Worm (Caenorhabditis elegans) whole organism, young adult: ENCODE measurements around the gene F26A1.3.

Source experiments
- C06A6.2 ChIP-seq: fragments of 200-800 bp; sonication (Bioruptor generic); conservative IDR thresholded peaks from 2 replicates; pipeline ENCODE4 v1.3.6; 2022; ENCODE audit warnings: missing genetic modification characterization, missing compliant biosample characterization
- F22D6.2 ChIP-seq: sonication (generic microtip); optimal IDR thresholded peaks from 2 replicates; lab custom pipeline; 2016; ENCODE audit warnings: mild to moderate bottlenecking, missing genetic modification characterization, missing compliant biosample characterization
- F37B4.10 ChIP-seq: fragments of 200-800 bp; sonication (Bioruptor generic); IDR thresholded peaks from 2 replicates; pipeline ENCODE4 v1.3.6; 2022; ENCODE audit warnings: missing genetic modification characterization, missing compliant biosample characterization
- F57A8.1 ChIP-seq: fragments of 200-800 bp; sonication (Bioruptor generic); optimal IDR thresholded peaks from 2 replicates; lab custom pipeline; 2018; ENCODE audit warnings: mild to moderate bottlenecking, missing genetic modification characterization, moderate library complexity, missing compliant biosample characterization
- akir-1 ChIP-seq: fragments of 200-800 bp; sonication (Bioruptor generic); optimal IDR thresholded peaks from 2 replicates; lab custom pipeline; 2018; ENCODE audit warnings: mild to moderate bottlenecking, missing genetic modification characterization, moderate library complexity, missing compliant biosample characterization
- athp-1 ChIP-seq: sonication (generic microtip); optimal IDR thresholded peaks from 2 replicates; lab custom pipeline; 2017; ENCODE audit warnings: mild to moderate bottlenecking, missing genetic modification characterization, missing compliant biosample characterization
- attf-3 ChIP-seq: fragments of 200-800 bp; sonication (Bioruptor generic); conservative IDR thresholded peaks from 2 replicates; pipeline ENCODE4 v1.3.6; 2022; ENCODE audit warnings: missing genetic modification reagents, missing genetic modification characterization, missing compliant biosample characterization
- attf-6 ChIP-seq: fragments of 200-800 bp; sonication (Bioruptor generic); IDR thresholded peaks from 2 replicates; pipeline ENCODE4 v1.3.6; 2022; ENCODE audit warnings: missing genetic modification reagents, missing genetic modification characterization, missing compliant biosample characterization
- cebp-1 ChIP-seq, 2 experiments: fragments of 200-800 bp in 1 of 2; sonication (Bioruptor generic) in 1 of 2; sonication (generic microtip) in 1 of 2; IDR thresholded peaks in 1 of 2; optimal IDR thresholded peaks in 1 of 2; 2 replicates each; pipeline versions ENCODE4 v1.3.6 to Lab custom; 2017 to 2022; ENCODE audit warnings: missing compliant biosample characterization in 2 of 2, missing genetic modification characterization in 2 of 2, mild to moderate bottlenecking in 1 of 2, missing genetic modification reagents in 1 of 2, moderate library complexity in 1 of 2
- ceh-27 ChIP-seq: fragments of 200-800 bp; sonication (Bioruptor generic); optimal IDR thresholded peaks from 2 replicates; lab custom pipeline; 2018; ENCODE audit warnings: mild to moderate bottlenecking, missing genetic modification characterization, moderate library complexity, missing compliant biosample characterization
- ceh-40 ChIP-seq: fragments of 200-800 bp; sonication (Bioruptor generic); IDR thresholded peaks from 2 replicates; pipeline ENCODE4 v1.3.6; 2022; ENCODE audit warnings: missing genetic modification characterization, missing compliant biosample characterization
- chd-7 ChIP-seq: sonication (generic microtip); optimal IDR thresholded peaks from 2 replicates; lab custom pipeline; 2016; ENCODE audit warnings: mild to moderate bottlenecking, missing genetic modification characterization, moderate library complexity, missing compliant biosample characterization
- dpff-1 ChIP-seq: sonication (generic microtip); optimal IDR thresholded peaks from 2 replicates; lab custom pipeline; 2017; ENCODE audit warnings: mild to moderate bottlenecking, missing genetic modification characterization, missing compliant biosample characterization
- egl-18 ChIP-seq: fragments of 200-800 bp; sonication (Bioruptor generic); IDR thresholded peaks from 2 replicates; pipeline ENCODE4 v1.3.6; 2022; ENCODE audit warnings: missing genetic modification reagents, missing genetic modification characterization, missing compliant biosample characterization
- egl-44 ChIP-seq: fragments of 200-800 bp; sonication (Bioruptor generic); IDR thresholded peaks from 2 replicates; pipeline ENCODE4 v1.3.6; 2022; ENCODE audit warnings: missing genetic modification reagents, missing genetic modification characterization, missing compliant biosample characterization
- hmg-20 ChIP-seq: fragments of 200-800 bp; sonication (Bioruptor generic); IDR thresholded peaks from 2 replicates; pipeline ENCODE4 v1.3.6; 2022; ENCODE audit warnings: missing genetic modification reagents, missing genetic modification characterization, missing compliant biosample characterization
- let-607 ChIP-seq, 2 experiments: fragments of 200-800 bp in 1 of 2; sonication (Bioruptor generic) in 1 of 2; sonication (generic microtip) in 1 of 2; optimal IDR thresholded peaks; 2 replicates each; lab custom pipeline; 2016 to 2018; ENCODE audit warnings: mild to moderate bottlenecking in 2 of 2, missing compliant biosample characterization in 2 of 2, missing genetic modification characterization in 2 of 2, moderate library complexity in 2 of 2, missing genotype in 1 of 2
- lin-26 ChIP-seq: fragments of 200-800 bp; sonication (Bioruptor generic); IDR thresholded peaks from 2 replicates; pipeline ENCODE4 v1.3.6; 2022; ENCODE audit warnings: missing genetic modification reagents, missing genetic modification characterization, missing compliant biosample characterization
- lin-54 ChIP-seq: fragments of 200-800 bp; sonication (Bioruptor generic); optimal IDR thresholded peaks from 2 replicates; lab custom pipeline; 2018; ENCODE audit warnings: mild to moderate bottlenecking, missing genetic modification characterization, missing compliant biosample characterization
- lir-1 ChIP-seq: fragments of 200-800 bp; sonication (Bioruptor generic); conservative IDR thresholded peaks from 2 replicates; pipeline ENCODE4 v1.3.6; 2022; ENCODE audit warnings: missing genetic modification reagents, missing genetic modification characterization, missing compliant biosample characterization
- madf-6 ChIP-seq: fragments of 200-800 bp; sonication (Bioruptor generic); IDR thresholded peaks from 2 replicates; pipeline ENCODE4 v1.3.6; 2022; ENCODE audit warnings: missing genetic modification reagents, missing genetic modification characterization, missing compliant biosample characterization
- mxl-1 ChIP-seq: sonication (generic microtip); optimal IDR thresholded peaks from 2 replicates; lab custom pipeline; 2016; ENCODE audit warnings: missing genetic modification characterization, missing compliant biosample characterization
- nfya-2 ChIP-seq: fragments of 200-800 bp; sonication (Bioruptor generic); IDR thresholded peaks from 2 replicates; pipeline ENCODE4 v1.3.6; 2022; ENCODE audit warnings: missing genetic modification reagents, missing genetic modification characterization, missing compliant biosample characterization
- nfyb-1 ChIP-seq: fragments of 200-800 bp; sonication (Bioruptor generic); IDR thresholded peaks from 2 replicates; pipeline ENCODE4 v1.3.6; 2022; ENCODE audit warnings: missing genetic modification reagents, missing genetic modification characterization, missing compliant biosample characterization
- nhr-80 ChIP-seq: sonication (generic microtip); optimal IDR thresholded peaks from 2 replicates; lab custom pipeline; 2016; ENCODE audit warnings: missing genetic modification characterization, missing compliant biosample characterization
- nhr-90 ChIP-seq: sonication (generic microtip); optimal IDR thresholded peaks from 2 replicates; lab custom pipeline; 2016; ENCODE audit warnings: missing genotype, mild to moderate bottlenecking, missing genetic modification characterization, missing compliant biosample characterization
- rec-8 ChIP-seq, 2 experiments: sonication (generic microtip); optimal IDR thresholded peaks; 2 replicates each; lab custom pipeline; 2016; ENCODE audit warnings: mild to moderate bottlenecking in 2 of 2, missing genetic modification characterization in 2 of 2, missing genetic modification reagents in 2 of 2, missing genotype in 2 of 2, missing biosample characterization in 1 of 2, missing compliant biosample characterization in 1 of 2, moderate library complexity in 1 of 2
- snpc-1.1 ChIP-seq: sonication (generic microtip); optimal IDR thresholded peaks from 2 replicates; lab custom pipeline; 2017; ENCODE audit warnings: missing genetic modification characterization, mild to moderate bottlenecking, missing compliant biosample characterization, antibody characterized with exemption, moderate library complexity, missing genotype, missing genetic modification reagents; ENCODE audit not compliant: insufficient read depth
- snpc-3.4 ChIP-seq: sonication (generic microtip); optimal IDR thresholded peaks from 2 replicates; lab custom pipeline; 2017; ENCODE audit warnings: missing genetic modification characterization, mild to moderate bottlenecking, missing compliant biosample characterization, antibody characterized with exemption, moderate library complexity, missing genotype, missing genetic modification reagents
- snpc-4 ChIP-seq, 5 experiments: fragments of 150-350 bp in 1 of 5; sonication (generic microtip) in 4 of 5; optimal IDR thresholded peaks; 2 replicates each; lab custom pipeline; 2014 to 2018; ENCODE audit warnings: missing genetic modification characterization in 5 of 5, missing biosample characterization in 3 of 5, antibody characterized with exemption in 2 of 5, mild to moderate bottlenecking in 2 of 5, missing compliant biosample characterization in 2 of 5, missing genotype in 2 of 5, moderate library complexity in 2 of 5, missing genetic modification reagents in 1 of 5
- tbp1 ChIP-seq: fragments of 200-800 bp; sonication (Bioruptor generic); optimal IDR thresholded peaks from 2 replicates; lab custom pipeline; 2018; ENCODE audit warnings: mild to moderate bottlenecking, missing genetic modification characterization, missing compliant biosample characterization
- unc-130 ChIP-seq: sonication (generic microtip); optimal IDR thresholded peaks from 2 replicates; lab custom pipeline; 2016; ENCODE audit warnings: missing genetic modification reagents, missing genetic modification characterization, missing compliant biosample characterization
- xnd-1 ChIP-seq: sonication (generic microtip); optimal IDR thresholded peaks from 2 replicates; lab custom pipeline; 2016; ENCODE audit warnings: missing genotype, missing genetic modification reagents, missing genetic modification characterization, missing compliant biosample characterization
- zfh-2 ChIP-seq: fragments of 200-800 bp; sonication (Bioruptor generic); conservative IDR thresholded peaks from 2 replicates; pipeline ENCODE4 v1.3.6; 2022; ENCODE audit warnings: missing genetic modification reagents, missing genetic modification characterization, missing compliant biosample characterization
- ztf-28 ChIP-seq: fragments of 200-800 bp; sonication (Bioruptor generic); IDR thresholded peaks from 2 replicates; pipeline ENCODE4 v1.3.6; 2022; ENCODE audit warnings: missing genetic modification reagents, missing genetic modification characterization, missing compliant biosample characterization

F26A1.3 gene

DNA sequence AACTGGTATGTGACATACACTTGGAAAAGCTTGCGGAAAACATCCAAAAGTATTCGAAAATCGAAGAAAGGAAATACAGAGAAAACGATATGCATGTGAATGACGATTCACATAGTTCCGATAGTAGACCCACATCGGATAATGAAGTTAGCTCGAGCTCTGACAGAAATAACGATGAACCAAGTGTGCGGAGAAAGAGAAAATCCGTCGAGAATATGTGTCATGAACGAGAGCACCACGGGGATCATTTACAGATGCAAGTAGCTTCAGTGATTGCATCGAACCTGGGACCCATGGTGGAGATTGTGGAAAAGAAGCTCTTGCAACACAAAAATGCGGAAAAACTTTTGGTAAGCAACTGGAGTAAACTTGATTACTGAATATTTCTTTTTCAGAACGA is 30.3 kb downstream of the F26A1.3 start:
- TF ChIP-seq snpc-3.4 (tag; lab: Kevin White, UChicago) (no peak), madf-6 (GFP tag; lab: Robert Waterston, UW) (no peak), mxl-1 (tag; lab: Kevin White, UChicago) (no peak), athp-1 (tag; lab: Kevin White, UChicago) (no peak), akir-1 (GFP tag; lab: Kevin White, UChicago) (no peak), attf-3 (no peak), F22D6.2 (tag; lab: Kevin White, UChicago) (no peak), hmg-20 (GFP tag; lab: Robert Waterston, UW) (no peak), tbp1 (no peak), nhr-80 (tag; lab: Kevin White, UChicago) (no peak), ceh-40 (no peak), zfh-2 (no peak), nhr-90 (tag; lab: Kevin White, UChicago) (no peak), dpff-1 (tag; lab: Kevin White, UChicago) (no peak), cebp-1 (GFP tag; IDR thresholded peaks at IDR 0.05; lab: Robert Waterston, UW) (no peak), cebp-1 (tag; optimal IDR thresholded peaks at IDR 0.05; lab: Kevin White, UChicago) (no peak), snpc-1.1 (tag; lab: Kevin White, UChicago) (no peak), nfya-2 (GFP tag; lab: Robert Waterston, UW) (no peak), lin-26 (no peak), C06A6.2 (GFP tag; lab: Robert Waterston, UW) (no peak)

DNA sequence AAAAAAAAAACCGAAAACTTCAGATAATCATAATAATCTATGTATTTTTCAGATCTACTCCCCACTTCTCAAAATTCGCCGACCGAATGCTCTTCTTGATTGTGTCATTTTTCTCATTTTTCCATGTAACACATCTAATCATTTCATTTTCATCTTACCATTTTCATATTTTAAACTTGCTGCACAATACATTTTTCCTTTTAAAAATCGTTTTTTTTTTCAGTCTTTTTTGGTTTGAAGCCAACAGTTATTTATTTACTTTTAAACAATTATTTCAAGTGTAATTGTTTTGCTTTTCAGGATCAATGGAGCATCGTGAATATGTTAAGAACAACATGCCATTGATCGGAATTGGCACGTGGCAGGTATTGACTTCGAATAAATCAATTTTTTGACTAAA is 32.3 kb downstream of the F26A1.3 start, which contains the start of gene C35D10.6:
C35D10.6 (plus strand) TSS at position 301 of the 400 bp plus-strand sequence.
- no peak for TF ChIP-seq nfyb-1 (GFP tag; lab: Robert Waterston, UW)

DNA sequence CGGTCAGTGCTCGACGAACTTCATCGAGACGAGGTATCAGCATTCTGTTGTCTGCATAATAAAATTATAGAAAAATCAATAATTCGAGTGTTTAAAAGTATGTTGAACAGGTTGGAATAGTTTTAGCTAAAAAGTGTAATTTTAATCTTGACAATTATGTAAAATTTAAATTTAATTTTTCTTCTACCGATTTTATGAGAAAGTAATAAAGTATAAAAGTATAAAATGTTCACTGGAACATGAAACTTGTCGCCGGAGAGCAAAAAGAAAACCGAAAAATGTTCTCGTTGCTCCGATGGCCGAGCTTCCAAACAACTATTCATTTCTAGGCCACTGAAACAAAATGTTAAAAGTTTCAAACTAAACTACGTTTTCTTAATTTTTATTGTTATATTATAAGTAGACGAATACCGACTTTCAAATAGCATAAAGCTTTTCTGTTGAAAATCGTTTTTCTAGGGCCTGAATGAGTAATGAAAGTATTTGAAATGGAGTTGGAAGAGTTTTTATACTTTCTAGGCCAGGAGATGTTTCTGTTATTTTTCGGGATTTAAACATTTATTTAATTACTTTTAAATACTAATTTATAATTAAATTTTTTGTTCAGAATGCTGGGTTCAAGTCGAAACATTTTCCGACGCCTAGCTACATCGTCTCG is 35.2 kb downstream of the F26A1.3 start, which contains the start of the genes C35D10.10 and C35D10.5:
C35D10.10 (minus strand) TSS at position 51 of the 658 bp plus-strand sequence.
C35D10.5 (plus strand) TSS at position 608 of the 658 bp plus-strand sequence.
- TF ChIP-seq rec-8 (tag; optimal IDR thresholded peaks at IDR 0.05; lab: Kevin White, UChicago) (peak in 1 of 2 experiments; percentile 20), F37B4.10 (GFP tag; lab: Robert Waterston, UW) (no peak), unc-130 (GFP tag; lab: Kevin White, UChicago) (peak; percentile 10)

DNA sequence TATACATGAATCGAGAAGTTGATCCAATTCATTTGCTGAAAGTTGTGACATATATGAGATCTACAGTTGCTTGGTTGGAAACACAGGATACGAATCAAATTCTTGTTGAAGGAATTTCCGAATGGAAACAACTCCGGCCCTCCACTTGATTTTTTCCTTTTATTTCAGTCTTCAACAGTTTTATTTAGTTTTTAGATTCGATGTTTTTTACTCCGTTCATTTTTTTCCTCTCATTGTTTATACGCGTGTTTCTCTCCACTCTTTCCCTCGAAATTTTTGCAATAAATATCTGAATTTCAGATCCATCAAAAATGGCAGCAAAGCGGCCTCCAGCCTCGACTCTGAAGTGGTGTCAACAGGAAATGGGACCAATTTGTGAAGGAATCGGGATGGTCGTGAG is 36.4 kb downstream of the F26A1.3 start, which contains the start of gene coq-8:
coq-8 (plus strand) TSS at position 301 of the 400 bp plus-strand sequence.
- TF ChIP-seq attf-6 (no peak), chd-7 (no peak), lir-1 (GFP tag; lab: Robert Waterston, UW) (no peak), egl-44 (GFP tag; lab: Robert Waterston, UW) (no peak), let-607 (tag; optimal IDR thresholded peaks at IDR 0.05; lab: Kevin White, UChicago) (no peak), F22D6.2 (tag; lab: Kevin White, UChicago) (no peak), egl-18 (GFP tag; lab: Robert Waterston, UW) (no peak), ztf-28 (GFP tag; lab: Robert Waterston, UW) (no peak), lin-54 (GFP tag; lab: Kevin White, UChicago) (no peak), ceh-27 (GFP tag; lab: Kevin White, UChicago) (no peak), snpc-4 (GFP tag; optimal IDR thresholded peaks at IDR 0.05; lab: Kevin White, UChicago) (no peak), snpc-4 (tag; optimal IDR thresholded peaks at IDR 0.05; lab: Kevin White, UChicago) (no peak), F57A8.1 (GFP tag; lab: Kevin White, UChicago) (no peak), xnd-1 (tag; lab: Kevin White, UChicago) (no peak), nfya-2 (GFP tag; lab: Robert Waterston, UW) (no peak)
- TF ChIP-seq, all 124 proteins: peak for 0
